Worm (Caenorhabditis elegans): Measurements from ENCODE around the gene C05D12.3.

DNA sequence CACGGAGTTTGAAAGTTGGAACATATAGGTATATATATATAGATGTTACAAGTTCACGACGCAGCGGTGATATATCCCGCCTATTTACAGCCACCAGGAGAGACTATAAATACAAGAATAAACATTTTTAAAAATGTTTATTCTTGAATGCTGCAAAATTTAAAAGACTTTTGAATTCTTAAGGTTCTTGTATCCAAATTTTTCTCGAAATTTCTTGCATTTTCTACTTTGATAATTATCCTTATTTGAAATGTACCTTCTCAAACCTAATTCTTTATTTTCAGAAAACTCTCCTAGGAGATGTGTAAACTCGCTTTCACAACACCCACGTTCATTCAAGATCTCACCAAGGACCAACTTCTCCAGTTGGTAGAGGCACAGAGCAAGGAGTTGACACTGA is 6.5 kb downstream of the C05D12.3 start, which contains the start of gene C05D12.4:
- no peak for TF ChIP-seq tab-1 (GFP tag; IDR thresholded peaks at IDR 0.05)
- TF ChIP-seq flt-1 (GFP tag; IDR thresholded peaks at IDR 0.05): no peak
- TF ChIP-seq T22C8.4 (GFP tag; IDR thresholded peaks at IDR 0.05): no peak
- no peak for TF ChIP-seq ztf-29 (GFP tag; IDR thresholded peaks at IDR 0.05)
- TF ChIP-seq ztf-23 (GFP tag; IDR thresholded peaks at IDR 0.05): no peak
- no peak for TF ChIP-seq ref-1 (GFP tag; conservative IDR thresholded peaks at IDR 0.05)
